Worm (Caenorhabditis elegans) whole organism, L4/young adult: Measurements from ENCODE around the gene ppk-3.

Experiments used
- W03F9.2 ChIP-seq: fragments of 150-350 bp; optimal IDR thresholded peaks from 2 replicates; lab custom pipeline; 2014; ENCODE audit warnings: missing biosample characterization, missing genetic modification characterization
- dao-5 ChIP-seq: sonication (generic microtip); optimal IDR thresholded peaks from 2 replicates; lab custom pipeline; 2016; ENCODE audit warnings: missing genotype, missing genetic modification characterization, moderate library complexity, missing compliant biosample characterization
- him-1 ChIP-seq: sonication (generic microtip); optimal IDR thresholded peaks from 2 replicates; lab custom pipeline; 2016; ENCODE audit warnings: missing genotype, missing genetic modification reagents, missing genetic modification characterization, missing compliant biosample characterization

The ppk-3 gene

DNA sequence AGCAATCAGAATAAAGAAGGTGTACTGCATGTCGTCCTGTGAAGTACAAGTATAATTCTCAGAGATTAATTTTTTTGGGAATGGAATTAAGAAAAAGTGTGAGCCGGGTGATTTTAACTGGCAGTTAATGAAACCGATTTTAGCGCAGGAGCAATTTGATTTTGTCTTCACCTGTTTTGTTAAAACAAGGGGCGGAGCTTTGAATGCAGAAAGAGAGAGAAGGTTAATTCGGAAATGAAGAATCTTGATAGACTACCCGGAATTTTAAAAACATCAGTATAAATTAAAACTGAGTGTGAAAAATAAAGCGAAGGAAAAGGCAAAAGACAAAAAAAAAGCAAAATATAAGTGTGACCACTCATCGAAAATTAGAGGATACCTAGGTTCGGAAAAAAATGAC lies 28.9 kb downstream of the ppk-3 start, which contains the start of gene C05E7.3:
Gene C05E7.3 (minus strand): TSS at position 101 of the 400 bp plus-strand sequence.
- no peak for TF ChIP-seq him-1 (tag; lab: Kevin White, UChicago)

ce11 chrX:12944661-12945060 lies 30.8 kb downstream of the ppk-3 start:
- TF ChIP-seq dao-5 (tag; lab: Kevin White, UChicago) (no peak), him-1 (tag; lab: Kevin White, UChicago) (no peak), W03F9.2 (tag; lab: Kevin White, UChicago) (no peak)

ce11 chrX:12943166-12943565 lies 32.3 kb downstream of the ppk-3 start, which contains the start of gene gmap-2:
Gene gmap-2, minus strand, starts transcription at chrX:12943266.
- TF ChIP-seq W03F9.2 (tag; lab: Kevin White, UChicago) (no peak), dao-5 (tag; lab: Kevin White, UChicago) (no peak), him-1 (tag; lab: Kevin White, UChicago) (no peak)

ce11 chrX:12942296-12942695 lies 33.1 kb downstream of the ppk-3 start:
- TF ChIP-seq dao-5 (tag; lab: Kevin White, UChicago) (no peak), him-1 (tag; lab: Kevin White, UChicago) (no peak), W03F9.2 (tag; lab: Kevin White, UChicago) (no peak)

DNA sequence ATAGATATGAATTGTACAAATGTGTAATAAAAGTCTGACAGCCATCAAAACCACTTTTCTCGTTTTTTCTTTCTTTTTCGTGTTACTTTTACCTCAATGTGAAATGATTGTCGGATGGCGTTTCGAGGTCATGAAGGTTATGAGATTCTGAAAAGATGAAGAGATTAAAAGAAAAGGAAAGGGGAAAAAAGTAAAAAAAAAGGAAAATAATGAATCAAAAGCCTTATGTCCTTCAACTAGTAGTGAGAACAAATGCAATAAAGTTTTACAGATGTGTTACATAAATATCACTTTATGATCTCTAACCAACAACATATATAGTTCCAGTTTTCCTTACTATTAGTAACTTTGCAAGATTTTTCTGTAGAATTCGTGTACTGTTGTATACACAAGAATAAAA lies 34.6 kb downstream of the ppk-3 start, which contains the start of gene gmap-3:
Gene gmap-3 (minus strand): TSS at position 148 of the 400 bp plus-strand sequence.
- TF ChIP-seq him-1 (tag; lab: Kevin White, UChicago) (no peak), dao-5 (tag; lab: Kevin White, UChicago) (no peak)

DNA sequence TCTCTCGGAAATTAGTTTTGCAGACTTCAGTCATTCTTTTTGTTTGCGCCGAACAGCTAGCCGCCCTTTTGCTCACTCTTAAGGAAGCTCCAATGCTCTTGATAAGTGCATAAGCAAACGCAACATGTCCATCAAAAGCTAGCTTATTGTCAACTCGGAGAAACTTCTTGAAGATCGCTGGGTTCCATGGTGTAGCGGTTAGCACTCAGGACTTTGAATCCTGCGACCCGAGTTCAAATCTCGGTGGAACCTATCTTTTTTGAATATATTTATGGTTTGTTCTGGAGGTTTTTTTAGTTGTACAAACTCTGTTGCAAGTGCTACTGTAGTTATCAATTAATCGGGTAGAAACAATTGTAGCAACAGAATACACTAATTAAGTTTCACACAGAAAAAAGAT lies 37.9 kb downstream of the ppk-3 start:
- no peak for TF ChIP-seq dao-5 (tag; lab: Kevin White, UChicago)
- TF ChIP-seq him-1 (tag; lab: Kevin White, UChicago): no peak
- no peak for TF ChIP-seq W03F9.2 (tag; lab: Kevin White, UChicago)

DNA sequence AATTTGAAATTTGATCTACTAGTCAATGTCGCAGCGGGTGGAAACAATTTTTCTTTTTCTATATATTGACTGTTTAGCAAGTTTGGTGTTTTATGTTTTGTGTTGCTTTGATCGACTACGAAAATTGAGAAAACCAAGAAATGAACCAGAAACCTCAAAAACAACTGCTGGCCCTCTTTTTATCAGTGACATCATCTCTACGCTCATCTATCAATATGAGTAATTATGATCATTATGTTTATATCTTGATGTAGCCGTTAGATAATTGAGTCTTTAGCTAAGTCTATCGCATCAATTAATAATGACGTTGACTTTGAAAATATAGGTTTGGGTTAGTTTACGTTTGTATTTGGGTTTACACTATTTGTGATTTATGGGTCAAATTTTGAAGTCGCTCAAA lies 39.8 kb downstream of the ppk-3 start:
- TF ChIP-seq him-1 (tag; lab: Kevin White, UChicago) (no peak), W03F9.2 (tag; lab: Kevin White, UChicago) (no peak), dao-5 (tag; lab: Kevin White, UChicago) (no peak)

DNA sequence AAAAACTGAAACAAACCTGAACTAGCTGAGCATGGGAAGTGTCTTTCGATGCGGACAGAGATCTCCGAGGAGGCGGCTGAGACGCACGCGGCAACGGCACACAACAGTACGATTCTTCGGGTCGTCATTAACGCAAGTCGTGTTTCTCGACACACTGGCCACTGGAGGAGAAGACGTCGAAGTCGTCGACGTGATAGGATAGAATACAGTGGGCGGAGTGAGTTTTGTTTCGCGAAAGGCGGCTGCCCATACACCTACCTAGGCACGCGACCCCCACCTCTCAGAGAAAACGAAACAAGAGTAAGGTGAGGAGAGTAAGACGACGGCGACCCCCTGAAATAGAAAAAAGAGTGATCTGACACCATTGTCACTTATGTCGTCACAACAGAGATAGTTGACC lies 40.7 kb downstream of the ppk-3 start, which contains the start of gene gmap-1:
Gene gmap-1 (minus strand): TSS at position 211 of the 400 bp plus-strand sequence.
- no peak for TF ChIP-seq W03F9.2 (tag; lab: Kevin White, UChicago)
- TF ChIP-seq dao-5 (tag; lab: Kevin White, UChicago): no peak
- no peak for TF ChIP-seq him-1 (tag; lab: Kevin White, UChicago)

ce11 chrX:12929961-12930360 lies 45.5 kb downstream of the ppk-3 start, which contains the start of gene C34E7.3:
Gene C34E7.3, plus strand, starts transcription at chrX:12930261.
- TF ChIP-seq dao-5 (tag; lab: Kevin White, UChicago): no peak
- TF ChIP-seq him-1 (tag; lab: Kevin White, UChicago): no peak
- TF ChIP-seq W03F9.2 (tag; lab: Kevin White, UChicago): no peak

DNA sequence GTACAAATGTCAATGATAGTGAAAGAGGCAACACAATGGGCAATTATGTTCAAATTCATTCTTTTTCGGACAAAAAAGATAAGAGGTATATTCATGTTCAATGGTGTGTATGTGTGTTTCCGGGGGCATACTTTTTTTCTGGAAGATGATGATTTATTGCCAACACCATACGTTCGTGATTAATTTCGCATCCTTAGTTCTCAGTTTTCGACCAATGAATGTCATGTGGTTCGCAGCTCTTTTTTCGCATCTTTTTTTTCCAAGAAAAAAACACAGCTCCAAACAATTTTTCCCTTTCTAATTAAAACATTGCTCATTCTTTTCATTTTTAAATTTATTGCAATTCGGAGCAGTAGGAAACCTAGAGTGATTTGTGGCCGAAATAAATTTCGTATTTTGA lies 46.7 kb downstream of the ppk-3 start:
- no peak for TF ChIP-seq him-1 (tag; lab: Kevin White, UChicago)
- no peak for TF ChIP-seq dao-5 (tag; lab: Kevin White, UChicago)
- TF ChIP-seq W03F9.2 (tag; lab: Kevin White, UChicago): no peak

DNA sequence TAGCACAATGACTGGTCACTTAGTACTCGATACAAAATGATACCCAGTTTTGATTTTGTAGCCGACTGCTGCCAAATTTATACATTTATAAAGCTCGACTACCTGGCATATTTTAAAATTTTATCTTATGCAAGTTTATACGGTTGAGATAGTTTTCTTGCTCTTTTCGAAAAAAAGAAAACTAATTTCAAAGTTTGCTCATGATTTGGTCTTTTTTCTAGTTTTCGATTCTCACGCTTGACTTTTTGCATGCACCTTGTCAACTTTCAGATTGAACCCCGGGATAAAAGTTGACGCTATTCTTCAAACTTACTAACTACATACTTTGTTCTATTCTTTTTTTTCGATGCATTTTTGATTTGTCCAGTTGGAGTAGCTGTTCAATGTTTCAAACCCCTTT lies 48.4 kb downstream of the ppk-3 start:
- TF ChIP-seq W03F9.2 (tag; lab: Kevin White, UChicago): no peak
- TF ChIP-seq him-1 (tag; lab: Kevin White, UChicago): no peak
- no peak for TF ChIP-seq dao-5 (tag; lab: Kevin White, UChicago)
